Fruit fly (Drosophila melanogaster): ENCODE measurements around the gene CG34129.

DNA sequence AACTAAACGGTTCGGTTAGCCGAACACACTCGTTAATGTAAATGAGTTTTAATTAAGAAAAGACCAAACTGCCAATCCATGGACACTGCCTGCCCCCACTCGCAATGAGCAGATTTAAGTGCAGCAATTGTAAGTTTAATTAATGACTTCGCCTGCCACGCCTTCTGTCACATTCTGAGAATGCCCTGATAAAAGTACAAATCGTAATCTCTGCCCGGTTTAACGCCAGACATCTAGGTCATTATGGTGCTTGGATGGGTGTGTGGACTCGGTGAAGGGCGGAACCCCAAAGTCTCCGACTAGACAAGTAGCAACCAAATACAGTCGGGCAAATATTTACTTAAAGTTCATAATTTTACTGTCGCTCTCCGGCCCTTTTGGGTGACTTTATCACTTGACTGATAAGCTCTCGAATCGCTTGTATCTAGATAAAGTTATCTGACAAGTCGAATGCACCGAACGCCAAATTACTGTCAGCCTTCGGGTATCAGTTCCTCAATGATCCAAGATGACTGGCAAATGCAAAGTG, 31.2 kb upstream of the CG34129 start:
- no peak for TF ChIP-seq ssp (GFP tag; IDR thresholded peaks at IDR 0.05)
- no peak for TF ChIP-seq MBD-R2 (GFP tag; IDR thresholded peaks at IDR 0.05)
- TF ChIP-seq sens (GFP tag): no peak
- TF ChIP-seq CG4730 (GFP tag; IDR thresholded peaks at IDR 0.05): no peak
- no peak for TF ChIP-seq hkb (optimal IDR thresholded peaks at IDR 0.05)
- no peak for TF ChIP-seq hkb (GFP tag; IDR thresholded peaks at IDR 0.05)
- TF ChIP-seq CG12391 (tag; optimal IDR thresholded peaks at IDR 0.05): no peak
- TF ChIP-seq bbx (GFP tag; IDR thresholded peaks at IDR 0.05; ENCODE audit: partially characterized antibody): no peak
- TF ChIP-seq E2f1 (GFP tag; IDR thresholded peaks at IDR 0.05): no peak
- TF ChIP-seq sima (GFP tag; optimal IDR thresholded peaks at IDR 0.05): no peak
- no peak for TF ChIP-seq fd96Cb (tag; optimal IDR thresholded peaks at IDR 0.05)
- TF ChIP-seq Lhr (GFP tag; optimal IDR thresholded peaks at IDR 0.05): no peak
- no peak for TF ChIP-seq psq (GFP tag; optimal IDR thresholded peaks at IDR 0.05)
- TF ChIP-seq grn (GFP tag; optimal IDR thresholded peaks at IDR 0.05): peak; percentile 68

Measured in whole organism, embryonic.